Fruit fly (Drosophila melanogaster): ENCODE data around the gene bdl.

bdl gene

DNA sequence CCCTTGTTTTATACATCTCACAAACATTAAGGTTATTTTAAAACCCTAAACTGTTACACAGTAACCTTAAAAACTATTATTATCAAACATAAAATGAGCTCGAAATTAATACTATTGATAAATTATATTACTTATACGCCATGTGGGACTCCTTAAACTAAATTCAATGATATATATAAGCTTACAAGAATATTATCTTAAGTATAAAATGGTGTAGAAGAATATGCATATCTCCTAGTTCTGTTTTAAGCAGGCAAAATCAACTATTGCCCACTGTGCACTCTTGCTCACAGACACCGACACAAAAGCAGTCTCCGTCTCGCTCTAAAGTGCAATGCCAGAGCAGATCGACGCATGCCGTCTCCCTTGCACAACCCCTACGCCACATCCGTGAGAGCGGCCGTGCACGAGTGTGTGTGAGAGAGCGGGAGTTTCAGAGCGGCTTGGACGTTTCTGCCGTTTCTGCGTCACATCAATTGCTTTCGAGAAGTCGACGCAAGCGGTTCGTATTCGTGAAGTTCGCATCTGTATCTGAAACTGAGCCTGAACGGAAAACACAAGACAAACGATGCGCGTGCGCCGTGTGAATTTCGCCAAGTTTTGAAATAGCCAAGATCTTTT is 47.3 kb downstream of the bdl start (continued):
- TF ChIP-seq amos (GFP tag; IDR thresholded peaks at IDR 0.05; ENCODE audit: partially characterized antibody) (peak; percentile 34), E2f2 (GFP tag; IDR thresholded peaks at IDR 0.05) (peak; percentile 18; the same call in 1 of the 2 replicates), unpg (GFP tag; optimal IDR thresholded peaks at IDR 0.05) (peak; percentile 70), CG18262 (tag; optimal IDR thresholded peaks at IDR 0.05) (peak; percentile 93), cas (GFP tag; IDR thresholded peaks at IDR 0.05) (no peak), bigmax (GFP tag; optimal IDR thresholded peaks at IDR 0.05) (no peak), rib (GFP tag; IDR thresholded peaks at IDR 0.05) (no peak; the same call in 1 of the 2 replicates), HmgD (GFP tag; optimal IDR thresholded peaks at IDR 0.05) (peak; percentile 33), ATbp (GFP tag; optimal IDR thresholded peaks at IDR 0.05) (peak; percentile 39), gcm2 (GFP tag; optimal IDR thresholded peaks at IDR 0.05) (no peak), NK7.1 (GFP tag; optimal IDR thresholded peaks at IDR 0.05) (no peak), Fer2 (tag; optimal IDR thresholded peaks at IDR 0.05) (no peak), bsh (GFP tag; optimal IDR thresholded peaks at IDR 0.05) (peak; percentile 14 to 72), Vsx1 (GFP tag; optimal IDR thresholded peaks at IDR 0.05) (no peak), al (GFP tag; IDR thresholded peaks at IDR 0.05) (no peak), CG7357 (GFP tag; IDR thresholded peaks at IDR 0.05) (0 out of 3 replicates have a peak, but pooled peaks have one; percentile 15), CG5953 (GFP tag; IDR thresholded peaks at IDR 0.05) (no peak), exex (tag; optimal IDR thresholded peaks at IDR 0.05) (no peak), CG12219 (GFP tag; optimal IDR thresholded peaks at IDR 0.05) (peak; percentile 38), Dll (GFP tag; IDR thresholded peaks at IDR 0.05; ENCODE audit: partially characterized antibody) (0 out of 4 replicates have a peak, but pooled peaks have one; percentile 37), nau (GFP tag; optimal IDR thresholded peaks at IDR 0.05) (peak; percentile 31), insv (GFP tag; optimal IDR thresholded peaks at IDR 0.05) (peak in 1 of 2 experiments; percentile 24), CG2129 (GFP tag; IDR thresholded peaks at IDR 0.05; ENCODE audit: partially characterized antibody) (no peak), CG1832 (GFP tag; optimal IDR thresholded peaks at IDR 0.05) (peak; percentile 92), CG2199 (GFP tag; IDR thresholded peaks at IDR 0.05) (peak; percentile 88; the same call in 2 of the 3 replicates), Gsc (GFP tag; IDR thresholded peaks at IDR 0.05) (no peak), Sry-β (GFP tag; optimal IDR thresholded peaks at IDR 0.05) (peak; percentile 40), da (GFP tag; optimal IDR thresholded peaks at IDR 0.05) (peak; percentile 6), MESR4 (GFP tag; optimal IDR thresholded peaks at IDR 0.05) (peak; percentile 13), Hmr (GFP tag; optimal IDR thresholded peaks at IDR 0.05) (peak; percentile 22), Pdp1 (GFP tag; optimal IDR thresholded peaks at IDR 0.05) (no peak), E2f1 (GFP tag; IDR thresholded peaks at IDR 0.05) (no peak; the same call in 1 of the 2 replicates), seq (GFP tag; IDR thresholded peaks at IDR 0.05) (peak; percentile 71), Dip2 (GFP tag; IDR thresholded peaks at IDR 0.05) (no peak), pb (GFP tag; optimal IDR thresholded peaks at IDR 0.05) (no peak), bowl (GFP tag; IDR thresholded peaks at IDR 0.05) (no peak), CG2116 (GFP tag; optimal IDR thresholded peaks at IDR 0.05) (no peak), CG7271 (tag; optimal IDR thresholded peaks at IDR 0.05) (peak; percentile 44), Spps (tag; optimal IDR thresholded peaks at IDR 0.05) (peak; percentile 74), klu (GFP tag; IDR thresholded peaks at IDR 0.05) (no peak), NC2α (GFP tag; optimal IDR thresholded peaks at IDR 0.05) (no peak), fd96Cb (tag; optimal IDR thresholded peaks at IDR 0.05) (peak; percentile 74), sisA (GFP tag; IDR thresholded peaks at IDR 0.05) (peak; percentile 31; the same call in 1 of the 2 replicates), CG1233 (GFP tag; optimal IDR thresholded peaks at IDR 0.05) (peak; percentile 51), CG3407 (GFP tag; optimal IDR thresholded peaks at IDR 0.05) (peak; percentile 66), CG1647 (GFP tag; optimal IDR thresholded peaks at IDR 0.05) (no peak), sob (GFP tag; IDR thresholded peaks at IDR 0.05) (no peak), abd-A (tag; optimal IDR thresholded peaks at IDR 0.05) (no peak), CG17361 (GFP tag; IDR thresholded peaks at IDR 0.05) (peak; percentile 87; the same call in 2 of the 3 replicates)

All from whole organism, embryonic.